Fruit fly (Drosophila melanogaster) whole organism, wandering third instar larva: ENCODE measurements around the gene CG45076.

Experiments used
- Abd-B ChIP-seq: fragments of >200 bp; optimal IDR thresholded peaks from 2 replicates; lab custom pipeline; 2017; ENCODE audit warnings: missing biosample characterization, missing genetic modification characterization
- CG32264 ChIP-seq: fragments of 200-800 bp; sonication (Bioruptor generic); optimal IDR thresholded peaks from 2 replicates; lab custom pipeline; 2016; ENCODE audit warnings: missing biosample characterization, missing genetic modification characterization
- CrebA ChIP-seq: fragments of 200-800 bp; sonication (Bioruptor generic); optimal IDR thresholded peaks from 2 replicates; lab custom pipeline; 2016; ENCODE audit warnings: missing biosample characterization, mild to moderate bottlenecking, missing genetic modification characterization, borderline replicate concordance
- Dfd ChIP-seq: fragments of >200 bp; optimal IDR thresholded peaks from 2 replicates; lab custom pipeline; 2017; ENCODE audit warnings: missing biosample characterization, missing genetic modification characterization
- GATAd ChIP-seq: sonication (Bioruptor generic); optimal IDR thresholded peaks from 2 replicates; lab custom pipeline; 2016; ENCODE audit warnings: missing biosample characterization, missing genetic modification characterization
- Myc ChIP-seq: fragments of >200 bp; optimal IDR thresholded peaks from 2 replicates; lab custom pipeline; 2017
- dsf ChIP-seq: sonication (Bioruptor generic); optimal IDR thresholded peaks from 2 replicates; lab custom pipeline; 2016; ENCODE audit warnings: missing biosample characterization, missing genetic modification characterization, borderline replicate concordance
- ey ChIP-seq: fragments of 200-800 bp; sonication (Bioruptor generic); optimal IDR thresholded peaks from 2 replicates; lab custom pipeline; 2016; ENCODE audit warnings: missing biosample characterization, missing genetic modification characterization
- lola ChIP-seq: fragments of >200 bp; optimal IDR thresholded peaks from 2 replicates; lab custom pipeline; 2017; ENCODE audit warnings: missing biosample characterization, missing genetic modification characterization
- woc ChIP-seq: sonication (Bioruptor generic); optimal IDR thresholded peaks from 2 replicates; lab custom pipeline; 2016; ENCODE audit warnings: missing biosample characterization, mild to moderate bottlenecking, missing genetic modification characterization

DNA sequence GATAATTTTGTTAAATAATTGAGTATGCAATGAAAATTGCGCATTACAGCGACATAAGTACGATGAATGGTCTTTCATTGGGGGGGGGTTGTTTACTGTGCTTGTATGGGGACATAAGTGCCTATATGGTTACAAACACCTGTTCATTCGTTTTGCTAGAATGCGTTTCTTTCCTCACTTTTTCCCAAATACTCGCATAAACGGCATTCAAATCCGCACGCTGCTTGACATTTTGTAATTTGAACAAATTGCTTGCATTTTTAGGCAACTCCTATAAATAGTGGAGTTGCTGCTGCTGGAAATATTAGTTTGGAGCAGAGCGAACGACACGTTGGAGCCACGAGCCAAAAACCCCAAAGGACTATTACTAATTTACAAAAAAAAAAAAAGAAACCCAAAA, 2.1 kb upstream of the CG45076 start, which contains the start of gene Desi:
- TF ChIP-seq woc (no peak), lola (GFP tag; lab: Kevin White, UChicago) (no peak), Abd-B (GFP tag; lab: Kevin White, UChicago) (no peak), dsf (GFP tag; lab: Kevin White, UChicago) (no peak), Myc (lab: Kevin White, UChicago) (no peak), Dfd (GFP tag; lab: Kevin White, UChicago) (no peak), CrebA (GFP tag; lab: Kevin White, UChicago) (no peak), CG32264 (GFP tag; lab: Kevin White, UChicago) (no peak), GATAd (GFP tag; lab: Kevin White, UChicago) (no peak), ey (GFP tag; lab: Kevin White, UChicago) (no peak)
